Fruit fly (Drosophila melanogaster) whole organism, embryonic: ENCODE results near the gene iav.

Source experiments
- B-H2 ChIP-seq: fragments of 200-800 bp; sonication (Bioruptor generic); optimal IDR thresholded peaks from 2 replicates; lab custom pipeline; 2018; ENCODE audit warnings: missing biosample characterization, mild to moderate bottlenecking, missing genetic modification characterization
- CG12744 ChIP-seq: fragments of 200-800 bp; sonication (Bioruptor generic); optimal IDR thresholded peaks from 2 replicates; lab custom pipeline; 2016; ENCODE audit warnings: missing biosample characterization, missing genetic modification characterization
- CG12769 ChIP-seq: fragments of 200-800 bp; sonication (Bioruptor generic); optimal IDR thresholded peaks from 2 replicates; lab custom pipeline; 2019; ENCODE audit warnings: missing biosample characterization, mild to moderate bottlenecking, missing genetic modification characterization, moderate library complexity
- CG13287 ChIP-seq: fragments of 200-800 bp; sonication (Bioruptor generic); IDR thresholded peaks from 2 replicates; pipeline ENCODE4 v1.3.6; 2022; ENCODE audit warnings: missing biosample characterization, missing genetic modification characterization; ENCODE audit not compliant: partially characterized antibody
- CG13296 ChIP-seq: fragments of 200-800 bp; sonication (Bioruptor generic); optimal IDR thresholded peaks from 3 replicates; lab custom pipeline; 2018; ENCODE audit warnings: missing biosample characterization, mild to moderate bottlenecking, missing genetic modification characterization
- CG16863 ChIP-seq: fragments of 200-800 bp; sonication (Bioruptor generic); optimal IDR thresholded peaks from 3 replicates; lab custom pipeline; 2016; ENCODE audit warnings: missing biosample characterization, missing genetic modification characterization
- CG17361 ChIP-seq: fragments of 200-800 bp; sonication (Bioruptor generic); IDR thresholded peaks from 3 replicates; pipeline ENCODE4 v1.3.6; 2022; ENCODE audit warnings: missing biosample characterization, missing genetic modification characterization
- CG1792 ChIP-seq: fragments of 200-800 bp; sonication (Bioruptor generic); optimal IDR thresholded peaks from 2 replicates; lab custom pipeline; 2016; ENCODE audit warnings: missing biosample characterization, missing genetic modification characterization
- CG1832 ChIP-seq: fragments of 200-800 bp; sonication (Bioruptor generic); optimal IDR thresholded peaks from 2 replicates; lab custom pipeline; 2017; ENCODE audit warnings: missing biosample characterization, mild to moderate bottlenecking, missing genetic modification characterization, inconsistent platforms
- CG18599 ChIP-seq: fragments of 200-800 bp; sonication (Bioruptor generic); optimal IDR thresholded peaks from 3 replicates; lab custom pipeline; 2017; ENCODE audit warnings: missing biosample characterization, missing genetic modification characterization, mild to moderate bottlenecking, moderate library complexity, missing genetic modification reagents
- CG18619 ChIP-seq: fragments of 200-800 bp; sonication (Bioruptor generic); optimal IDR thresholded peaks from 3 replicates; lab custom pipeline; 2017; ENCODE audit warnings: missing biosample characterization, mild to moderate bottlenecking, missing genetic modification characterization
- CG2199 ChIP-seq: fragments of 200-800 bp; sonication (Bioruptor generic); IDR thresholded peaks from 3 replicates; pipeline ENCODE4 v1.3.6; 2022; ENCODE audit warnings: missing biosample characterization, missing genetic modification characterization
- CG31388 ChIP-seq: fragments of 200-800 bp; sonication (Bioruptor generic); optimal IDR thresholded peaks from 2 replicates; lab custom pipeline; 2016; ENCODE audit warnings: missing biosample characterization, missing genetic modification characterization
- CG6272 ChIP-seq: fragments of 200-800 bp; sonication (Bioruptor generic); IDR thresholded peaks from 2 replicates; pipeline ENCODE4 v1.3.6; 2022; ENCODE audit warnings: missing biosample characterization, missing genetic modification characterization
- CG6813 ChIP-seq: fragments of 200-800 bp; sonication (Bioruptor generic); optimal IDR thresholded peaks from 2 replicates; lab custom pipeline; 2017; ENCODE audit warnings: missing biosample characterization, missing genetic modification characterization, mild to moderate bottlenecking, moderate library complexity, missing genetic modification reagents
- CG7556 ChIP-seq: fragments of 200-800 bp; sonication (Bioruptor generic); optimal IDR thresholded peaks from 2 replicates; lab custom pipeline; 2017; ENCODE audit warnings: missing biosample characterization, mild to moderate bottlenecking, missing genetic modification characterization
- CG8089 ChIP-seq: fragments of 200-800 bp; sonication (Bioruptor generic); optimal IDR thresholded peaks from 3 replicates; lab custom pipeline; 2016; ENCODE audit warnings: missing biosample characterization, missing genetic modification characterization
- CG9727 ChIP-seq: fragments of 200-800 bp; sonication (Bioruptor generic); optimal IDR thresholded peaks from 3 replicates; lab custom pipeline; 2017; ENCODE audit warnings: missing biosample characterization, mild to moderate bottlenecking, missing genetic modification characterization
- D19A ChIP-seq: fragments of 200-800 bp; optimal IDR thresholded peaks from 3 replicates; lab custom pipeline; 2019; ENCODE audit warnings: missing biosample characterization, mild to moderate bottlenecking, missing genetic modification characterization, moderate library complexity
- D19B ChIP-seq: fragments of 200-800 bp; sonication (Bioruptor generic); optimal IDR thresholded peaks from 2 replicates; lab custom pipeline; 2017; ENCODE audit warnings: missing biosample characterization, mild to moderate bottlenecking, missing genetic modification characterization
- Deaf1 ChIP-seq: fragments of 200-800 bp; optimal IDR thresholded peaks from 3 replicates; lab custom pipeline; 2019; ENCODE audit warnings: missing biosample characterization, mild to moderate bottlenecking, missing genetic modification characterization, moderate library complexity
- E2f1 ChIP-seq: fragments of 200-800 bp; sonication (Bioruptor generic); IDR thresholded peaks from 2 replicates; pipeline ENCODE4 v1.3.6; 2022; ENCODE audit warnings: missing biosample characterization, missing genetic modification characterization
- GATAe ChIP-seq: fragments of 200-800 bp; sonication (Bioruptor generic); conservative IDR thresholded peaks from 2 replicates; pipeline ENCODE4 v1.3.6; 2022; ENCODE audit warnings: missing biosample characterization, missing genetic modification characterization
- HLH3B ChIP-seq: fragments of 200-800 bp; sonication (Bioruptor generic); IDR thresholded peaks from 2 replicates; pipeline ENCODE4 v1.3.6; 2022; ENCODE audit warnings: missing biosample characterization, missing genetic modification characterization
- HmgZ ChIP-seq: fragments of 200-800 bp; sonication (Bioruptor generic); optimal IDR thresholded peaks from 2 replicates; lab custom pipeline; 2018; ENCODE audit warnings: missing biosample characterization, mild to moderate bottlenecking, missing genetic modification characterization
- Hr51 ChIP-seq, 2 experiments: fragments of 200-800 bp; sonication (Bioruptor generic); optimal IDR thresholded peaks; 2 replicates in 1 of 2; 3 replicates in 1 of 2; lab custom pipeline; 2016 to 2018; ENCODE audit warnings: missing biosample characterization in 2 of 2, missing genetic modification characterization in 2 of 2, mild to moderate bottlenecking in 1 of 2, moderate library complexity in 1 of 2
- Hr78 ChIP-seq, 2 experiments: fragments of 200-800 bp in 1 of 2; fragments of >200 bp in 1 of 2; sonication (Bioruptor generic) in 1 of 2; optimal IDR thresholded peaks; 2 replicates each; lab custom pipeline; 2017 to 2019; ENCODE audit warnings: missing biosample characterization in 2 of 2, missing genetic modification characterization in 2 of 2, mild to moderate bottlenecking in 1 of 2, moderate library complexity in 1 of 2
- Lim3 ChIP-seq: fragments of 200-800 bp; sonication (Bioruptor generic); IDR thresholded peaks from 2 replicates; pipeline ENCODE4 v1.3.6; 2022; ENCODE audit warnings: missing biosample characterization, missing genetic modification characterization
- Nf-YC ChIP-seq: fragments of 200-800 bp; optimal IDR thresholded peaks from 3 replicates; lab custom pipeline; 2019; ENCODE audit warnings: missing biosample characterization, mild to moderate bottlenecking, missing genetic modification characterization, moderate library complexity
- Pdp1 ChIP-seq, 2 experiments: fragments of 200-800 bp; sonication (Bioruptor generic); optimal IDR thresholded peaks; 3 replicates each; lab custom pipeline; 2016; ENCODE audit warnings: missing biosample characterization in 2 of 2, missing genetic modification characterization in 2 of 2, mild to moderate bottlenecking in 1 of 2, moderate library complexity in 1 of 2
- Rfx ChIP-seq: fragments of 200-800 bp; sonication (Bioruptor generic); IDR thresholded peaks from 2 replicates; pipeline ENCODE4 v1.3.6; 2022; ENCODE audit warnings: missing biosample characterization, missing genetic modification characterization
- Scr ChIP-seq: fragments of 200-800 bp; sonication (Bioruptor generic); IDR thresholded peaks from 2 replicates; pipeline ENCODE4 v1.3.6; 2022; ENCODE audit warnings: missing biosample characterization, missing genetic modification characterization; ENCODE audit not compliant: partially characterized antibody
- Spps ChIP-seq: fragments of 200-800 bp; sonication (Bioruptor generic); optimal IDR thresholded peaks from 2 replicates; lab custom pipeline; 2018; ENCODE audit warnings: missing biosample characterization, mild to moderate bottlenecking, missing genetic modification characterization
- Sry-β ChIP-seq: fragments of 200-800 bp; sonication (Bioruptor generic); optimal IDR thresholded peaks from 2 replicates; lab custom pipeline; 2018; ENCODE audit warnings: missing biosample characterization, mild to moderate bottlenecking, missing genetic modification characterization, moderate library complexity
- Xrp1 ChIP-seq: fragments of 200-800 bp; sonication (Bioruptor generic); IDR thresholded peaks from 2 replicates; pipeline ENCODE4 v1.3.6; 2022; ENCODE audit warnings: missing biosample characterization, missing genetic modification characterization
- dati ChIP-seq: fragments of 200-800 bp; sonication (Bioruptor generic); IDR thresholded peaks from 2 replicates; pipeline ENCODE4 v1.3.6; 2022; ENCODE audit warnings: missing biosample characterization, missing genetic modification characterization
- dpn ChIP-seq, 2 experiments: fragments of 200-800 bp; sonication (Bioruptor generic); optimal IDR thresholded peaks; 3 replicates each; lab custom pipeline; 2016; ENCODE audit warnings: missing biosample characterization in 2 of 2, missing genetic modification characterization in 2 of 2
- hbn ChIP-seq: fragments of 200-800 bp; sonication (Bioruptor generic); IDR thresholded peaks from 2 replicates; pipeline ENCODE4 v1.3.6; 2022; ENCODE audit warnings: missing biosample characterization, missing genetic modification characterization; ENCODE audit not compliant: partially characterized antibody
- lilli ChIP-seq: fragments of 200-800 bp; sonication (Bioruptor generic); optimal IDR thresholded peaks from 3 replicates; lab custom pipeline; 2016; ENCODE audit warnings: missing biosample characterization, missing genetic modification characterization
- lola ChIP-seq, 3 experiments: fragments of >200 bp in 2 of 3; fragments of 200-800 bp in 1 of 3; sonication (Bioruptor generic) in 1 of 3; optimal IDR thresholded peaks; 2 replicates each; lab custom pipeline; 2017 to 2019; ENCODE audit warnings: missing biosample characterization in 3 of 3, missing genetic modification characterization in 3 of 3, mild to moderate bottlenecking in 1 of 3, moderate library complexity in 1 of 3
- mirr ChIP-seq: fragments of 200-800 bp; sonication (Bioruptor generic); optimal IDR thresholded peaks from 3 replicates; lab custom pipeline; 2018; ENCODE audit warnings: missing biosample characterization, mild to moderate bottlenecking, missing genetic modification characterization
- nmo ChIP-seq: fragments of 200-800 bp; sonication (Bioruptor generic); optimal IDR thresholded peaks from 2 replicates; lab custom pipeline; 2018; ENCODE audit warnings: missing biosample characterization, mild to moderate bottlenecking, missing genetic modification characterization, moderate library complexity
- pros ChIP-seq: fragments of 200-800 bp; sonication (Bioruptor generic); optimal IDR thresholded peaks from 3 replicates; lab custom pipeline; 2019; ENCODE audit warnings: missing biosample characterization, mild to moderate bottlenecking, missing genetic modification characterization, moderate library complexity
- ro ChIP-seq: fragments of 200-800 bp; sonication (Bioruptor generic); IDR thresholded peaks from 2 replicates; pipeline ENCODE4 v1.3.6; 2022; ENCODE audit warnings: missing biosample characterization, missing genetic modification characterization
- sc ChIP-seq, 3 experiments: fragments of >200 bp in 2 of 3; fragments of 200-800 bp in 1 of 3; sonication (Bioruptor generic) in 1 of 3; optimal IDR thresholded peaks; 2 replicates in 2 of 3; 3 replicates in 1 of 3; lab custom pipeline; 2017; ENCODE audit warnings: mild to moderate bottlenecking in 1 of 3, missing biosample characterization in 1 of 3, missing genetic modification characterization in 1 of 3, missing genetic modification reagents in 1 of 3
- sr ChIP-seq: fragments of 200-800 bp; sonication (Bioruptor generic); IDR thresholded peaks from 3 replicates; pipeline ENCODE4 v1.3.6; 2022; ENCODE audit warnings: missing biosample characterization, missing genetic modification characterization
- tio ChIP-seq: fragments of 200-800 bp; sonication (Bioruptor generic); optimal IDR thresholded peaks from 2 replicates; lab custom pipeline; 2017; ENCODE audit warnings: missing biosample characterization, missing genetic modification characterization, inconsistent platforms
- zfh1 ChIP-seq: fragments of 200-800 bp; sonication (Bioruptor generic); IDR thresholded peaks from 3 replicates; pipeline ENCODE4 v1.3.6; 2022; ENCODE audit warnings: missing biosample characterization, missing genetic modification characterization

iav gene

DNA sequence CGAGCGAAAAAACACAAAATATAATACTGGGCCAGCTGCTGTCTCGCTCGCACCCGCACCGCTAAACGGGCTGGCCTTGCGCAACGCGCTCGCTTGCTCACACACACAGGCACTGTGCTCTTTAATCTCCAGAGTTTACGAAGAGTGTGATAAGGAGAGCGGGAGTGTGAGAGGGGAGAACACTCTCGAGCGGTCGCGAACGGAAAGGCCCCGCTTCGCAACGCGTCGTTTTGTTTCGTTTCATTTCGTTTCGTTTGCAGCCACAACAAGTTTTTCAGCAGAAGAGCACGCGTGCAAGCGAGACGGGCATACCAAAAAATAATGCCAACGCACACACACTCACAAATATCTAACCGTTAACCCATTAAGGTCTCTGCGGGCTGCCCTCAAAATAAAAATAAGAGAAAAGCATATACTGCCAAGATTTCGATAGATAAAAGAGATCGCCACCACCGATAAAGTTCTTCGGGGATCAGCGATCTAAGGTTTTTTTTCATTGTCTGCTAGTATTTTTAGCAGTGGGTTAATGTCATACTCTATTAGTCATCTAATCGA is 47.8 kb downstream of the iav start (continued):
- peak; percentile 10 for TF ChIP-seq B-H2 (GFP tag; lab: Kevin White, UChicago)
- peak; percentile 21 to 38 for TF ChIP-seq dpn (GFP tag; optimal IDR thresholded peaks at IDR 0.05; lab: Kevin White, UChicago)
- TF ChIP-seq ro (GFP tag; lab: Robert Waterston, UW) = no peak
- peak; percentile 55; the same call in 1 of the 2 replicates for TF ChIP-seq HLH3B (GFP tag; lab: Robert Waterston, UW)
- TF ChIP-seq CG13296 (GFP tag; lab: Kevin White, UChicago) = peak; percentile 12
- no peak for TF ChIP-seq CG8089 (GFP tag; lab: Kevin White, UChicago)
- TF ChIP-seq CG1832 = peak; percentile 91
- TF ChIP-seq CG6813 = no peak
- no peak for TF ChIP-seq lola (GFP tag; optimal IDR thresholded peaks at IDR 0.05; lab: Kevin White, UChicago)
- TF ChIP-seq sc (optimal IDR thresholded peaks at IDR 0.05; lab: Kevin White, UChicago) = no peak
- no peak for TF ChIP-seq sc (GFP tag; optimal IDR thresholded peaks at IDR 0.05; lab: Kevin White, UChicago)
- TF ChIP-seq CG1792 (GFP tag; lab: Kevin White, UChicago) = no peak
- TF ChIP-seq CG6272 = peak; percentile 41
- TF ChIP-seq Pdp1 (GFP tag; optimal IDR thresholded peaks at IDR 0.05; lab: Kevin White, UChicago) = peak in 1 of 2 experiments; percentile 94
- peak; percentile 83 for TF ChIP-seq Rfx
- no peak for TF ChIP-seq CG16863 (GFP tag; lab: Kevin White, UChicago)
- TF ChIP-seq CG17361 (GFP tag; lab: Robert Waterston, UW) = peak; percentile 50; the same call in 1 of the 3 replicates
- peak; percentile 45 for TF ChIP-seq Scr (GFP tag; lab: Robert Waterston, UW)
- peak; percentile 41; the same call in 1 of the 2 replicates for TF ChIP-seq CG13287 (GFP tag; lab: Robert Waterston, UW)
- no peak for TF ChIP-seq dati (GFP tag; lab: Robert Waterston, UW)
- TF ChIP-seq Nf-YC (tag; lab: Kevin White, UChicago) = peak; percentile 66
- TF ChIP-seq lilli = peak; percentile 54
- TF ChIP-seq CG12769 (tag; lab: Kevin White, UChicago) = peak; percentile 96
- TF ChIP-seq CG7556 (GFP tag; lab: Kevin White, UChicago) = peak; percentile 17
- TF ChIP-seq D19B (GFP tag; lab: Kevin White, UChicago) = peak; percentile 59
- no peak for TF ChIP-seq tio
- peak; percentile 91 for TF ChIP-seq pros (GFP tag; lab: Kevin White, UChicago)
- TF ChIP-seq CG18599 (GFP tag; lab: Kevin White, UChicago) = peak; percentile 74
- peak; percentile 88 for TF ChIP-seq CG2199 (GFP tag; lab: Robert Waterston, UW)
- TF ChIP-seq CG31388 (GFP tag; lab: Kevin White, UChicago) = no peak
- peak in 1 of 2 experiments; percentile 42 for TF ChIP-seq Hr51 (GFP tag; optimal IDR thresholded peaks at IDR 0.05; lab: Kevin White, UChicago)
- peak; percentile 99 for TF ChIP-seq Deaf1 (tag; lab: Kevin White, UChicago)
- TF ChIP-seq nmo (GFP tag; lab: Kevin White, UChicago) = peak; percentile 52
- TF ChIP-seq Xrp1 (GFP tag; lab: Robert Waterston, UW) = peak; percentile 55
- peak; percentile 61 for TF ChIP-seq HmgZ
- TF ChIP-seq mirr (GFP tag; lab: Kevin White, UChicago) = peak; percentile 86
- TF ChIP-seq E2f1 (GFP tag; lab: Robert Waterston, UW) = peak; percentile 59
- peak; percentile 69 for TF ChIP-seq zfh1 (GFP tag; lab: Robert Waterston, UW)
- peak; percentile 9 for TF ChIP-seq CG18619 (GFP tag; lab: Kevin White, UChicago)
- TF ChIP-seq GATAe (GFP tag; lab: Robert Waterston, UW) = no peak; the same call in 1 of the 2 replicates
- TF ChIP-seq sr (GFP tag; lab: Robert Waterston, UW) = no peak
- TF ChIP-seq Hr78 (GFP tag; optimal IDR thresholded peaks at IDR 0.05; lab: Kevin White, UChicago) = peak in 1 of 2 experiments; percentile 73
- no peak for TF ChIP-seq Sry-β (GFP tag; lab: Kevin White, UChicago)
- peak; percentile 35; the same call in 1 of the 2 replicates for TF ChIP-seq hbn (GFP tag; lab: Robert Waterston, UW)
- peak; percentile 41 for TF ChIP-seq D19A (tag; lab: Kevin White, UChicago)
- no peak for TF ChIP-seq Spps (tag; lab: Kevin White, UChicago)
- no peak for TF ChIP-seq Lim3 (GFP tag; lab: Robert Waterston, UW)
- TF ChIP-seq CG12744 (GFP tag; lab: Kevin White, UChicago) = peak; percentile 8
- peak; percentile 18 for TF ChIP-seq CG9727 (GFP tag; lab: Kevin White, UChicago)
